Fruit fly (Drosophila melanogaster): ENCODE results near the gene CG9853.

CG9853 gene

dm6 chr3R:4403706-4404392 lies 2.0 kb upstream of the CG9853 start (continued):
- TF ChIP-seq D19A (tag; optimal IDR thresholded peaks at IDR 0.05) (no peak), CG10979 (tag; optimal IDR thresholded peaks at IDR 0.05) (no peak), CG3163 (GFP tag; optimal IDR thresholded peaks at IDR 0.05) (no peak), E2f2 (GFP tag; IDR thresholded peaks at IDR 0.05) (0 out of 2 replicates have a peak, but pooled peaks have one; percentile 4), CG11093 (GFP tag; IDR thresholded peaks at IDR 0.05) (no peak), Chrac-16 (GFP tag; optimal IDR thresholded peaks at IDR 0.05) (peak; percentile 5), bab2 (GFP tag; optimal IDR thresholded peaks at IDR 0.05) (no peak), bsh (GFP tag; optimal IDR thresholded peaks at IDR 0.05) (no peak), Deaf1 (tag; optimal IDR thresholded peaks at IDR 0.05) (peak; percentile 45), CG2199 (GFP tag; IDR thresholded peaks at IDR 0.05) (0 out of 3 replicates have a peak, but pooled peaks have one; percentile 58), CG10274 (GFP tag; optimal IDR thresholded peaks at IDR 0.05) (peak; percentile 9), pho (GFP tag; optimal IDR thresholded peaks at IDR 0.05) (no peak), lmd (GFP tag; IDR thresholded peaks at IDR 0.05) (no peak), CG4282 (GFP tag; optimal IDR thresholded peaks at IDR 0.05) (no peak), CG10209 (GFP tag; optimal IDR thresholded peaks at IDR 0.05) (no peak), CG4328 (GFP tag; optimal IDR thresholded peaks at IDR 0.05) (no peak), CG15696 (tag; optimal IDR thresholded peaks at IDR 0.05) (no peak), CG1647 (GFP tag; optimal IDR thresholded peaks at IDR 0.05) (no peak), CG1233 (GFP tag; optimal IDR thresholded peaks at IDR 0.05) (no peak), sc (optimal IDR thresholded peaks at IDR 0.05) (no peak), sc (GFP tag; optimal IDR thresholded peaks at IDR 0.05) (no peak), Med (GFP tag) (peak; percentile 86), jing (GFP tag; optimal IDR thresholded peaks at IDR 0.05) (no peak), Usf (GFP tag; optimal IDR thresholded peaks at IDR 0.05) (no peak), CG42726 (GFP tag; IDR thresholded peaks at IDR 0.05; ENCODE audit: partially characterized antibody) (no peak), sens-2 (GFP tag; IDR thresholded peaks at IDR 0.05) (no peak), Six4 (GFP tag; optimal IDR thresholded peaks at IDR 0.05) (no peak), nerfin-2 (GFP tag; IDR thresholded peaks at IDR 0.05; ENCODE audit: partially characterized antibody) (no peak), Oli (tag; optimal IDR thresholded peaks at IDR 0.05) (no peak), sug (tag; optimal IDR thresholded peaks at IDR 0.05) (peak; percentile 65), Blimp-1 (GFP tag; optimal IDR thresholded peaks at IDR 0.05) (peak; percentile 38), Drgx (GFP tag; IDR thresholded peaks at IDR 0.05) (no peak), Sry-δ (GFP tag; optimal IDR thresholded peaks at IDR 0.05) (no peak), CG1603 (tag; optimal IDR thresholded peaks at IDR 0.05) (no peak), hth (optimal IDR thresholded peaks at IDR 0.05) (no peak), CG7963 (GFP tag; IDR thresholded peaks at IDR 0.05; ENCODE audit: partially characterized antibody) (no peak), gro (GFP tag; optimal IDR thresholded peaks at IDR 0.05) (peak; percentile 48), Hand (GFP tag; optimal IDR thresholded peaks at IDR 0.05) (no peak), Dll (GFP tag; IDR thresholded peaks at IDR 0.05; ENCODE audit: partially characterized antibody) (no peak), lola (GFP tag; optimal IDR thresholded peaks at IDR 0.05) (peak in 1 of 3 experiments; percentile 11), az2 (GFP tag; optimal IDR thresholded peaks at IDR 0.05) (no peak), Mrtf (GFP tag; IDR thresholded peaks at IDR 0.05) (no peak), ewg (GFP tag; optimal IDR thresholded peaks at IDR 0.05) (peak; percentile 21), Rfx (GFP tag; IDR thresholded peaks at IDR 0.05) (no peak), CG7372 (GFP tag; IDR thresholded peaks at IDR 0.05) (no peak), tup (GFP tag; optimal IDR thresholded peaks at IDR 0.05) (no peak), CG12299 (tag; optimal IDR thresholded peaks at IDR 0.05) (no peak), CG3847 (GFP tag; IDR thresholded peaks at IDR 0.05) (no peak), exex (tag; optimal IDR thresholded peaks at IDR 0.05) (peak; percentile 67), CG6813 (GFP tag; optimal IDR thresholded peaks at IDR 0.05) (peak; percentile 29)

Data from whole organism, embryonic.